Fruit fly (Drosophila melanogaster) whole organism, embryonic: ENCODE measurements around the gene Torsin.
A peak's percentile ranks its signal among the peaks of the same experiment; 100 is the strongest.

Experiments
- Antp ChIP-seq: fragments of 200-800 bp; sonication (Bioruptor generic); optimal IDR thresholded peaks from 3 replicates; lab custom pipeline; 2016; ENCODE audit warnings: missing biosample characterization, missing genetic modification characterization
- Atf-2 ChIP-seq: fragments of 200-800 bp; sonication (Bioruptor generic); optimal IDR thresholded peaks from 2 replicates; lab custom pipeline; 2016; ENCODE audit warnings: missing biosample characterization, missing genetic modification characterization
- CG10543 ChIP-seq: fragments of 200-800 bp; sonication (Bioruptor generic); optimal IDR thresholded peaks from 3 replicates; lab custom pipeline; 2017; ENCODE audit warnings: missing biosample characterization, mild to moderate bottlenecking, missing genetic modification characterization, moderate library complexity
- CG1233 ChIP-seq: fragments of 200-800 bp; sonication (Bioruptor generic); optimal IDR thresholded peaks from 4 replicates; lab custom pipeline; 2018; ENCODE audit warnings: missing biosample characterization, mild to moderate bottlenecking, missing genetic modification characterization
- CG13287 ChIP-seq: fragments of 200-800 bp; sonication (Bioruptor generic); IDR thresholded peaks from 2 replicates; pipeline ENCODE4 v1.3.6; 2022; ENCODE audit warnings: missing biosample characterization, missing genetic modification characterization; ENCODE audit not compliant: partially characterized antibody
- CG15479 ChIP-seq: fragments of 200-800 bp; sonication (Bioruptor generic); optimal IDR thresholded peaks from 3 replicates; lab custom pipeline; 2019; ENCODE audit warnings: missing biosample characterization, mild to moderate bottlenecking, missing genetic modification characterization, moderate library complexity
- CG15696 ChIP-seq: fragments of 200-800 bp; sonication (Bioruptor generic); optimal IDR thresholded peaks from 2 replicates; lab custom pipeline; 2019; ENCODE audit warnings: missing biosample characterization, mild to moderate bottlenecking, missing genetic modification characterization, moderate library complexity
- CG1603 ChIP-seq: fragments of 200-800 bp; sonication (Bioruptor generic); optimal IDR thresholded peaks from 2 replicates; lab custom pipeline; 2019; ENCODE audit warnings: missing biosample characterization, mild to moderate bottlenecking, missing genetic modification characterization, moderate library complexity
- CG17328 ChIP-seq: fragments of 200-800 bp; sonication (Bioruptor generic); IDR thresholded peaks from 2 replicates; pipeline ENCODE4 v1.3.6; 2022; ENCODE audit warnings: missing biosample characterization, missing genetic modification characterization
- CG17802 ChIP-seq: fragments of 200-800 bp; sonication (Bioruptor generic); optimal IDR thresholded peaks from 2 replicates; lab custom pipeline; 2018; ENCODE audit warnings: missing biosample characterization, mild to moderate bottlenecking, missing genetic modification characterization, moderate library complexity
- CG1832 ChIP-seq: fragments of 200-800 bp; sonication (Bioruptor generic); optimal IDR thresholded peaks from 2 replicates; lab custom pipeline; 2017; ENCODE audit warnings: missing biosample characterization, mild to moderate bottlenecking, missing genetic modification characterization, inconsistent platforms
- CG33557 ChIP-seq: fragments of 200-800 bp; sonication (Bioruptor generic); optimal IDR thresholded peaks from 2 replicates; lab custom pipeline; 2019; ENCODE audit warnings: missing biosample characterization, mild to moderate bottlenecking, missing genetic modification characterization, moderate library complexity
- CG4360 ChIP-seq: fragments of 200-800 bp; sonication (Bioruptor generic); IDR thresholded peaks from 2 replicates; pipeline ENCODE4 v1.3.6; 2022; ENCODE audit warnings: missing biosample characterization, missing genetic modification characterization
- CG8290 ChIP-seq, 3 experiments: fragments of 200-800 bp; sonication (Bioruptor generic); optimal IDR thresholded peaks; 2 replicates each; lab custom pipeline; 2016 to 2019; ENCODE audit warnings: missing biosample characterization in 3 of 3, missing genetic modification characterization in 3 of 3, mild to moderate bottlenecking in 2 of 3, moderate library complexity in 1 of 3
- CG8478 ChIP-seq: fragments of >200 bp; optimal IDR thresholded peaks from 2 replicates; lab custom pipeline; 2018
- D ChIP-seq, 2 experiments: fragments of 200-800 bp in 1 of 2; fragments of >200 bp in 1 of 2; sonication (Bioruptor generic) in 1 of 2; optimal IDR thresholded peaks; 2 replicates in 1 of 2; 3 replicates in 1 of 2; lab custom pipeline; 2017; ENCODE audit warnings: mild to moderate bottlenecking in 1 of 2, missing biosample characterization in 1 of 2, missing genetic modification characterization in 1 of 2, missing genetic modification reagents in 1 of 2
- Doc3 ChIP-seq: fragments of 200-800 bp; sonication (Bioruptor generic); IDR thresholded peaks from 3 replicates; pipeline ENCODE4 v1.3.6; 2022; ENCODE audit warnings: missing biosample characterization, missing genetic modification characterization; ENCODE audit not compliant: partially characterized antibody
- Dp ChIP-seq: fragments of 200-800 bp; sonication (Bioruptor generic); optimal IDR thresholded peaks from 2 replicates; lab custom pipeline; 2018; ENCODE audit warnings: missing biosample characterization, mild to moderate bottlenecking, missing genetic modification characterization, moderate library complexity
- HLHmδ ChIP-seq: fragments of 200-800 bp; sonication (Bioruptor generic); optimal IDR thresholded peaks from 2 replicates; lab custom pipeline; 2018; ENCODE audit warnings: missing biosample characterization, mild to moderate bottlenecking, missing genetic modification characterization, moderate library complexity
- Hsf ChIP-seq: fragments of 200-800 bp; sonication (Bioruptor generic); optimal IDR thresholded peaks from 3 replicates; lab custom pipeline; 2016; ENCODE audit warnings: missing biosample characterization, missing genetic modification characterization
- Kr ChIP-seq: fragments of 200-800 bp; sonication (Bioruptor generic); optimal IDR thresholded peaks from 2 replicates; lab custom pipeline; 2017; ENCODE audit warnings: missing biosample characterization, mild to moderate bottlenecking, missing genetic modification characterization
- Med ChIP-seq: fragments of 200-800 bp; sonication (Bioruptor generic); peaks from one replicate; lab custom pipeline; 2016; ENCODE audit warnings: missing biosample characterization, missing genetic modification characterization, mild to moderate bottlenecking, inconsistent platforms, moderate library complexity
- Meics ChIP-seq: fragments of 200-800 bp; sonication (Bioruptor generic); optimal IDR thresholded peaks from 2 replicates; lab custom pipeline; 2017; ENCODE audit warnings: missing biosample characterization, mild to moderate bottlenecking, missing genetic modification characterization
- Trl ChIP-seq, 3 experiments: fragments of >200 bp in 2 of 3; fragments of 200-800 bp in 1 of 3; sonication (Bioruptor generic) in 1 of 3; optimal IDR thresholded peaks; 2 replicates in 1 of 3; 3 replicates in 2 of 3; lab custom pipeline; 2016 to 2017; ENCODE audit warnings: missing biosample characterization in 1 of 3, missing genetic modification characterization in 1 of 3
- Xbp1 ChIP-seq: fragments of 200-800 bp; sonication (Bioruptor generic); optimal IDR thresholded peaks from 3 replicates; lab custom pipeline; 2016; ENCODE audit warnings: missing biosample characterization, mild to moderate bottlenecking, missing genetic modification characterization
- Xrp1 ChIP-seq: fragments of 200-800 bp; sonication (Bioruptor generic); IDR thresholded peaks from 2 replicates; pipeline ENCODE4 v1.3.6; 2022; ENCODE audit warnings: missing biosample characterization, missing genetic modification characterization
- caup ChIP-seq: fragments of 200-800 bp; sonication (Bioruptor generic); optimal IDR thresholded peaks from 3 replicates; lab custom pipeline; 2017; ENCODE audit warnings: missing biosample characterization, mild to moderate bottlenecking, missing genetic modification characterization, moderate library complexity; ENCODE audit not compliant: severe bottlenecking
- chinmo ChIP-seq: fragments of 200-800 bp; sonication (Bioruptor generic); IDR thresholded peaks from 4 replicates; pipeline ENCODE4 v1.3.6; 2022; ENCODE audit warnings: missing biosample characterization, missing genetic modification characterization; ENCODE audit not compliant: partially characterized antibody
- chm ChIP-seq: fragments of 200-800 bp; sonication (Bioruptor generic); IDR thresholded peaks from 2 replicates; pipeline ENCODE4 v1.3.6; 2022; ENCODE audit warnings: missing biosample characterization, missing genetic modification characterization
- ci ChIP-seq: fragments of 200-800 bp; sonication (Bioruptor generic); IDR thresholded peaks from 3 replicates; pipeline ENCODE4 v1.3.6; 2022; ENCODE audit warnings: missing biosample characterization, missing genetic modification characterization
- crol ChIP-seq: fragments of 200-800 bp; sonication (Bioruptor generic); IDR thresholded peaks from 2 replicates; pipeline ENCODE4 v1.3.6; 2022; ENCODE audit warnings: missing biosample characterization, missing genetic modification characterization
- dysf ChIP-seq: fragments of 200-800 bp; sonication (Bioruptor generic); IDR thresholded peaks from 3 replicates; pipeline ENCODE4 v1.3.6; 2022; ENCODE audit warnings: missing biosample characterization, missing genetic modification characterization
- ewg ChIP-seq: fragments of 200-800 bp; sonication (Bioruptor generic); optimal IDR thresholded peaks from 3 replicates; lab custom pipeline; 2017; ENCODE audit warnings: mild to moderate bottlenecking, missing biosample characterization, missing genetic modification reagents, missing genetic modification characterization
- gsb ChIP-seq: fragments of 200-800 bp; sonication (Bioruptor generic); IDR thresholded peaks from 2 replicates; pipeline ENCODE4 v1.3.6; 2022; ENCODE audit warnings: missing biosample characterization, missing genetic modification characterization
- nom ChIP-seq: fragments of 200-800 bp; sonication (Bioruptor generic); optimal IDR thresholded peaks from 2 replicates; lab custom pipeline; 2017; ENCODE audit warnings: missing biosample characterization, missing genetic modification characterization, mild to moderate bottlenecking, moderate library complexity, missing genetic modification reagents
- onecut ChIP-seq: fragments of 200-800 bp; sonication (Bioruptor generic); IDR thresholded peaks from 2 replicates; pipeline ENCODE4 v1.3.6; 2022; ENCODE audit warnings: missing biosample characterization, missing genetic modification characterization
- pnt ChIP-seq: fragments of 200-800 bp; sonication (Bioruptor generic); optimal IDR thresholded peaks from 3 replicates; lab custom pipeline; 2016; ENCODE audit warnings: missing biosample characterization, missing genetic modification characterization
- pros ChIP-seq: fragments of 200-800 bp; sonication (Bioruptor generic); optimal IDR thresholded peaks from 3 replicates; lab custom pipeline; 2019; ENCODE audit warnings: missing biosample characterization, mild to moderate bottlenecking, missing genetic modification characterization, moderate library complexity
- sd ChIP-seq: fragments of 200-800 bp; sonication (Bioruptor generic); optimal IDR thresholded peaks from 3 replicates; lab custom pipeline; 2018; ENCODE audit warnings: missing biosample characterization, mild to moderate bottlenecking, missing genetic modification characterization, moderate library complexity
- sens ChIP-seq: fragments of 200-800 bp; sonication (Bioruptor generic); peaks from one replicate; lab custom pipeline; 2016; ENCODE audit warnings: missing biosample characterization, missing genetic modification characterization
- sqz ChIP-seq: fragments of 200-800 bp; sonication (Bioruptor generic); optimal IDR thresholded peaks from 3 replicates; lab custom pipeline; 2018; ENCODE audit warnings: missing biosample characterization, mild to moderate bottlenecking, missing genetic modification characterization
- twi ChIP-seq: fragments of 200-800 bp; optimal IDR thresholded peaks from 2 replicates; lab custom pipeline; 2019; ENCODE audit warnings: missing biosample characterization, mild to moderate bottlenecking, missing genetic modification characterization, moderate library complexity
- z ChIP-seq: fragments of 200-800 bp; sonication (Bioruptor generic); IDR thresholded peaks from 3 replicates; pipeline ENCODE4 v1.3.6; 2022; ENCODE audit warnings: missing biosample characterization, missing genetic modification characterization

Torsin gene

dm6 chrX:4678146-4678912 lies 28.5 kb upstream of the Torsin start:
- TF ChIP-seq sens (peak; percentile 48), crol (GFP tag; lab: Robert Waterston, UW) (peak; percentile 95), z (no peak), onecut (GFP tag; lab: Robert Waterston, UW) (peak; percentile 85), CG1233 (GFP tag; lab: Kevin White, UChicago) (no peak), CG17802 (tag; lab: Kevin White, UChicago) (no peak), CG13287 (GFP tag; lab: Robert Waterston, UW) (no peak), Hsf (GFP tag; lab: Kevin White, UChicago) (no peak), pnt (GFP tag; lab: Kevin White, UChicago) (no peak), Trl (optimal IDR thresholded peaks at IDR 0.05; lab: Kevin White, UChicago) (peak in 1 of 2 experiments; percentile 66), Trl (GFP tag; optimal IDR thresholded peaks at IDR 0.05; lab: Kevin White, UChicago) (no peak), Atf-2 (no peak), CG17328 (GFP tag; lab: Robert Waterston, UW) (no peak), Med (GFP tag; lab: Kevin White, UChicago) (peak; percentile 32), chinmo (0 out of 4 replicates have a peak, but pooled peaks have one; percentile 26), sqz (GFP tag; lab: Kevin White, UChicago) (peak; percentile 51), dysf (GFP tag; lab: Robert Waterston, UW) (no peak), Dp (GFP tag; lab: Kevin White, UChicago) (no peak), Meics (GFP tag; lab: Kevin White, UChicago) (no peak), CG8478 (lab: Kevin White, UChicago) (no peak), Kr (GFP tag; lab: Kevin White, UChicago) (peak; percentile 45), ewg (GFP tag; lab: Kevin White, UChicago) (no peak), chm (GFP tag; lab: Robert Waterston, UW) (0 out of 2 replicates have a peak, but pooled peaks have one; percentile 7), D (optimal IDR thresholded peaks at IDR 0.05; lab: Kevin White, UChicago) (peak; percentile 58), D (GFP tag; optimal IDR thresholded peaks at IDR 0.05; lab: Kevin White, UChicago) (no peak), twi (tag; lab: Kevin White, UChicago) (peak; percentile 77), CG1832 (peak; percentile 64), sd (tag; lab: Kevin White, UChicago) (peak; percentile 49), pros (GFP tag; lab: Kevin White, UChicago) (peak; percentile 95), Doc3 (GFP tag; lab: Robert Waterston, UW) (no peak), Xbp1 (GFP tag; lab: Kevin White, UChicago) (peak; percentile 9)

dm6 chrX:4677427-4677826 lies 27.6 kb upstream of the Torsin start:
- TF ChIP-seq gsb (GFP tag; lab: Robert Waterston, UW), result no peak
- TF ChIP-seq nom, result peak; percentile 25
- no peak for TF ChIP-seq CG10543
- TF ChIP-seq CG8290 (GFP tag; optimal IDR thresholded peaks at IDR 0.05; lab: Kevin White, UChicago), result no peak
- TF ChIP-seq CG8290 (tag; optimal IDR thresholded peaks at IDR 0.05; lab: Kevin White, UChicago), result peak in 1 of 2 experiments; percentile 3
- peak; percentile 43 for TF ChIP-seq sd (tag; lab: Kevin White, UChicago)
- TF ChIP-seq ci, result 0 out of 3 replicates have a peak, but pooled peaks have one; percentile 10
- TF ChIP-seq Xrp1 (GFP tag; lab: Robert Waterston, UW), result 0 out of 2 replicates have a peak, but pooled peaks have one; percentile 30
- TF ChIP-seq CG33557, result peak; percentile 44
- TF ChIP-seq HLHmδ (GFP tag; lab: Kevin White, UChicago), result peak; percentile 26
- TF ChIP-seq CG4360, result no peak
- no peak for TF ChIP-seq caup (GFP tag; lab: Kevin White, UChicago)
- TF ChIP-seq pros (GFP tag; lab: Kevin White, UChicago), result peak; percentile 19
- TF ChIP-seq Med (GFP tag; lab: Kevin White, UChicago), result peak; percentile 16
- TF ChIP-seq CG15696 (tag; lab: Kevin White, UChicago), result peak; percentile 40
- TF ChIP-seq Antp (GFP tag; lab: Kevin White, UChicago), result no peak
- peak; percentile 26 for TF ChIP-seq CG15479 (GFP tag; lab: Kevin White, UChicago)
- no peak for TF ChIP-seq CG1603 (tag; lab: Kevin White, UChicago)
